Worm (Caenorhabditis elegans): ENCODE results near the gene str-32.

The str-32 gene

DNA sequence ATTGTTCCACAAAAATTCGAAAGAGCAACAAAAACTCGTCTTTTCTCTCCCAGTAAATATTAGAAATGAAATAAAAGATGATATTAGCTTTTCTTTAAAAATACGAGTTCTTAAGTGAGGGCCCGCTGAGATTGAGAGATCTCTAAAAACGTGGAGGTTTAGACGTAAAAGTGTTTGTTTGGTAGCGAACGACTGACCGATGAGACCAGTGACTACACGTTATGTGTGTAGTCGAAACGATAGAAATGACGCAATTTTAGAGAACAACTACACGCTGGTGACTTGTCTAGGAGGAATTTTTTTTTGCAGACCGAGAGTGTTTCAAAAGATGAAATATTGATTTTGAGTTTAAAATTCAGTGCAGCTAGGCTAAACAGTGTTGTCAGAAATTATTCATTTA is 18.5 kb downstream of the str-32 start, which contains the start of gene C37H5.13:
C37H5.13 (minus strand) TSS at position 229 of the 400 bp plus-strand sequence.
- TF ChIP-seq unc-55 (GFP tag; optimal IDR thresholded peaks at IDR 0.05) = peak; percentile 16
- no peak for TF ChIP-seq ceh-45 (GFP tag; IDR thresholded peaks at IDR 0.05)

DNA sequence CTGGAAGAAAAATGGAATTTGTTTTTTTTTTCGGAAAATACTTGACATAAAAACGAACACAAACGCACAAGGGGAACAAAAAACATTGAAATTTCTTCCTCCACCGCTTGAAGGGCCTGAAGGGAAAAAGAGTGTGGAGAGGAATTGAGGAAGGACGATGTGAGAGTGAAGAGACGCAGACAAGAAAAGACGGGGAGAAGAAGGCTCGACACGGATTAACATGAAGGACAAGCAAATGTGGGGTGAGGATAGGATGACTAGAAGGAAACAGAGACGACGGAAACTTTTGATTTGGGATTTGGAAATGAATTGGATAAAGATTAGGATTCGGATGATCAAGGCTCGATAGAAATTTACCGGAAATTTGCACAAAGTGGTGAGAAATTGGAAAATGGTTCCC is 20.8 kb downstream of the str-32 start:
- TF ChIP-seq hlh-6 (tag; optimal IDR thresholded peaks at IDR 0.05) = peak; percentile 28
- no peak for TF ChIP-seq pax-1 (tag; optimal IDR thresholded peaks at IDR 0.05)
- no peak for TF ChIP-seq elt-2 (tag; optimal IDR thresholded peaks at IDR 0.05)
- TF ChIP-seq tbx-2 (tag; optimal IDR thresholded peaks at IDR 0.05) = peak; percentile 21
- peak; percentile 25 for TF ChIP-seq ceh-18 (tag; optimal IDR thresholded peaks at IDR 0.05)
- no peak for TF ChIP-seq madf-2 (tag; optimal IDR thresholded peaks at IDR 0.05)
- peak; percentile 12 for TF ChIP-seq ref-2 (tag; optimal IDR thresholded peaks at IDR 0.05)
- peak; percentile 34 for TF ChIP-seq ceh-31 (tag; optimal IDR thresholded peaks at IDR 0.05)
- TF ChIP-seq pag-3 (tag; optimal IDR thresholded peaks at IDR 0.05; ENCODE audit: borderline replicate concordance) = no peak
- TF ChIP-seq ceh-19 (GFP tag; optimal IDR thresholded peaks at IDR 0.05) = no peak
- TF ChIP-seq nfya-1 (tag; optimal IDR thresholded peaks at IDR 0.05) = peak; percentile 43
- peak; percentile 39 for TF ChIP-seq unc-55 (GFP tag; optimal IDR thresholded peaks at IDR 0.05)
- no peak for TF ChIP-seq eyg-1 (tag; optimal IDR thresholded peaks at IDR 0.05)
- no peak for TF ChIP-seq ahr-1 (tag; optimal IDR thresholded peaks at IDR 0.05)
- peak; percentile 37 for TF ChIP-seq unc-42 (tag; optimal IDR thresholded peaks at IDR 0.05)

DNA sequence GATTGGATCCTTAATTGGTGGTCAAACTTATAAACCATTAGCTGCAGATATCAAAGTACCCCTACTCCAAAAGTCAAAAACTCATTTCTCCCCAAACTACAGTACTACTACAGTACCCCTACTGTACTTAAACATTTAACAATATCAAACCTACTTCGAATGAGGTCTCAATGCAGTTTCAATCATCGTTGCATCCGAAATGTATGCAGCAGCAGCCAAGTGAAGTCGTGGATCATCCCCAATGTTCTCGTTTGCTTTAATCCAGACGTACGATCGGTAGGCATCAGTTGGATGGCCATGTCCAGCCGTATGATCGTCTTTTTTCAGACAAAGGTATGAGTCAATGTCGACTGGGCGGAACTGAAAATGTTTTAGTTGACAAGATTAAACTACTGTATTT is 23.7 kb downstream of the str-32 start:
- TF ChIP-seq syd-9 (tag; optimal IDR thresholded peaks at IDR 0.05) (no peak), ceh-45 (GFP tag; IDR thresholded peaks at IDR 0.05) (no peak), unc-86 (tag; optimal IDR thresholded peaks at IDR 0.05) (no peak), Y22D7AL.16 (tag; optimal IDR thresholded peaks at IDR 0.05) (no peak), elt-2 (tag; optimal IDR thresholded peaks at IDR 0.05) (no peak), ets-4 (tag; optimal IDR thresholded peaks at IDR 0.05) (no peak), ceh-18 (tag; optimal IDR thresholded peaks at IDR 0.05) (no peak), ama-1 (optimal IDR thresholded peaks at IDR 0.05) (no peak), eyg-1 (tag; optimal IDR thresholded peaks at IDR 0.05) (no peak)

DNA sequence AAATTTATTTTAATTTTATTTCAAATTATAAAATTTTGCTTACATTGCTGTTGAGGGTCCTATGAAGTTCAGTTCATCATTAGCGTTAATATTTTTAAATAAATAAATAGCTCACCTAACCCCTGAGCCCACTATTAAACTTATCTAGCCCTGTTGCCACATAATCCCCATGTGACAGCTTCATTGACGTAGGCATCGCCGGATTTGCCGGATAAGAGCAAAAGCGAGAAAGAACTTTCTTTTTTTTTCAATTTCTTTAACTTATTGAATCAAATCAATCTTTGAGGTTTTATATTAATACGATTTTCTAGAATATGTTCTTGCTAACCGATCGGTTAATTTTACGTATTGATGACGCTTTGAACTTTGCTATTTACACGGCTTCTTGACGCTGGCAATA is 29.3 kb downstream of the str-32 start:
- TF ChIP-seq ceh-2 (tag; optimal IDR thresholded peaks at IDR 0.05) (no peak), mec-3 (tag; optimal IDR thresholded peaks at IDR 0.05; ENCODE audit: borderline replicate concordance) (no peak), pha-2 (tag; optimal IDR thresholded peaks at IDR 0.05) (no peak), ztf-16 (tag; optimal IDR thresholded peaks at IDR 0.05) (no peak), ttx-3 (tag; optimal IDR thresholded peaks at IDR 0.05) (no peak), sox-2 (GFP tag; IDR thresholded peaks at IDR 0.05) (no peak), pat-9 (tag; optimal IDR thresholded peaks at IDR 0.05) (no peak), unc-42 (tag; optimal IDR thresholded peaks at IDR 0.05) (no peak), sdc-2 (tag; optimal IDR thresholded peaks at IDR 0.05) (no peak), unc-55 (GFP tag; optimal IDR thresholded peaks at IDR 0.05) (no peak), tbx-7 (tag; optimal IDR thresholded peaks at IDR 0.05) (no peak), pag-3 (tag; optimal IDR thresholded peaks at IDR 0.05; ENCODE audit: borderline replicate concordance) (no peak)

DNA sequence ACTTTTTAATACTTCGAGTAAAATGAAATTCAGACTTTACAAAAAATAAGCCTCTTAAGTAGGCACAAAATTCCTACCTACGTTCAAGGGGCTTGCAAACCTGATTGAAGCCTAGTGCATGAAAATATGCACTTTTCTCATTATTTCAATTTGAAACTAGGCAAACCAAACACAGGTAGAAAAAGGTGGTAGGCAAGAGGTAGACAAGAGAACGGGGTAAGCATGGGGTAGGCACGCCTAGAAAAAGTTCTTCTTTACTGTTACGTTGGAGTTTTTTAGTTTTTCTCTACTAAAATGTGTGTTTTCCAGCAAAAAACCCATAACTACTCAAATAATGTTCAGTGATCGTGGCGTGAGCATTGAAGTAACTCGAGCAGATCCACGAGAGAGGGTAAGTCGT is 30.1 kb downstream of the str-32 start, which contains the start of gene nex-4:
nex-4 (plus strand) TSS at position 301 of the 400 bp plus-strand sequence.
- TF ChIP-seq nhr-232 (tag; optimal IDR thresholded peaks at IDR 0.05) (no peak), C38D4.7 (GFP tag; optimal IDR thresholded peaks at IDR 0.05) (no peak), fkh-10 (GFP tag; optimal IDR thresholded peaks at IDR 0.05) (no peak), unc-42 (tag; optimal IDR thresholded peaks at IDR 0.05) (no peak), mec-3 (tag; optimal IDR thresholded peaks at IDR 0.05; ENCODE audit: borderline replicate concordance) (no peak), ceh-22 (tag; optimal IDR thresholded peaks at IDR 0.05) (no peak), pat-9 (tag; optimal IDR thresholded peaks at IDR 0.05) (no peak), dve-1 (tag; optimal IDR thresholded peaks at IDR 0.05) (no peak), ceh-9 (tag; optimal IDR thresholded peaks at IDR 0.05) (no peak), ceh-18 (tag; optimal IDR thresholded peaks at IDR 0.05) (no peak), syd-9 (tag; optimal IDR thresholded peaks at IDR 0.05) (no peak), unc-55 (GFP tag; optimal IDR thresholded peaks at IDR 0.05) (no peak), che-1 (tag; optimal IDR thresholded peaks at IDR 0.05) (no peak), hlh-13 (GFP tag; optimal IDR thresholded peaks at IDR 0.05) (no peak), sox-2 (GFP tag; IDR thresholded peaks at IDR 0.05) (no peak)
